Worm (Caenorhabditis elegans): ENCODE measurements around the gene his-71.

DNA sequence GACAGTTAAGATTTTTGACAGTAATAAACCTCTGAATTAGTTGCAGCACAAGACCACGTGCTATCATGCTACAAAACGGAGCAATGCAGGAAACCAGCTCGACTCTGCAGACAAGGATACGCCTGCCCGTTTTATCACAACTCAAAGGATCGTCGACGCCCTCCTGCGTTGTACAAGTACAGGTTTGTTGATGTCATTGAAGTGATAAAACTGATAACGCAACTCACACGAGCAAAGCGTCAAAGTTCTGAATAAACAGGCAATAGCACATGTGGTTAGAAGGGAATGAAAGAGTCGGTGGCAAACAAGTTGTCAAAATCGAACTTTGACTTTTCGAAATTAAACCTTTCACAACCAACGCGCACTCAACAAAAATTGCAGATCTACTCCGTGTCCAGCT, 40.9 kb upstream of the his-71 start:
- TF ChIP-seq lsy-2 (tag; optimal IDR thresholded peaks at IDR 0.05) (no peak), nhr-21 (tag; optimal IDR thresholded peaks at IDR 0.05) (no peak), zag-1 (tag; optimal IDR thresholded peaks at IDR 0.05) (no peak), unc-62 (GFP tag; optimal IDR thresholded peaks at IDR 0.05) (no peak), nhr-23 (tag; optimal IDR thresholded peaks at IDR 0.05) (no peak), nhr-11 (tag; optimal IDR thresholded peaks at IDR 0.05) (no peak), unc-39 (tag; optimal IDR thresholded peaks at IDR 0.05) (no peak)

Measured in whole organism, L2 larva.